Worm (Caenorhabditis elegans) whole organism, mixed stage, embryonic: ENCODE data around the gene ZC190.8.

Experiments used
- M03D4.4 ChIP-seq: sonication (generic microtip); optimal IDR thresholded peaks from 2 replicates; lab custom pipeline; 2017; ENCODE audit warnings: mild to moderate bottlenecking, missing genetic modification characterization, missing compliant biosample characterization
- bed-3 ChIP-seq: fragments of 200-800 bp; sonication (Bioruptor generic); optimal IDR thresholded peaks from 3 replicates; lab custom pipeline; 2018; ENCODE audit warnings: mild to moderate bottlenecking, missing genetic modification characterization, moderate library complexity, missing compliant biosample characterization
- blmp-1 ChIP-seq: fragments of 150-350 bp; optimal IDR thresholded peaks from 2 replicates; lab custom pipeline; 2014; ENCODE audit warnings: missing biosample characterization, missing genetic modification characterization
- ceh-39 ChIP-seq: fragments of 150-350 bp; optimal IDR thresholded peaks from 2 replicates; lab custom pipeline; 2014; ENCODE audit warnings: missing biosample characterization, missing genetic modification characterization
- ceh-43 ChIP-seq: fragments of 200-800 bp; sonication (Bioruptor generic); optimal IDR thresholded peaks from 2 replicates; lab custom pipeline; 2018; ENCODE audit warnings: mild to moderate bottlenecking, missing genetic modification characterization, moderate library complexity, missing compliant biosample characterization
- ceh-83 ChIP-seq: fragments of 200-800 bp; sonication (Bioruptor generic); optimal IDR thresholded peaks from 2 replicates; lab custom pipeline; 2018; ENCODE audit warnings: mild to moderate bottlenecking, missing genetic modification characterization, missing compliant biosample characterization
- ces-1 ChIP-seq: fragments of 150-350 bp; optimal IDR thresholded peaks from 2 replicates; lab custom pipeline; 2014; ENCODE audit warnings: missing biosample characterization, missing genetic modification reagents, missing genetic modification characterization
- cnd-1 ChIP-seq: fragments of 200-800 bp; sonication (Bioruptor generic); optimal IDR thresholded peaks from 2 replicates; lab custom pipeline; 2018; ENCODE audit warnings: mild to moderate bottlenecking, missing genetic modification characterization, missing compliant biosample characterization
- drap-1 ChIP-seq: fragments of 200-800 bp; sonication (Bioruptor generic); optimal IDR thresholded peaks from 3 replicates; lab custom pipeline; 2018; ENCODE audit warnings: mild to moderate bottlenecking, missing genetic modification characterization, missing compliant biosample characterization
- elt-1 ChIP-seq: sonication (generic microtip); optimal IDR thresholded peaks from 2 replicates; lab custom pipeline; 2017; ENCODE audit warnings: missing genetic modification characterization, mild to moderate bottlenecking, missing compliant biosample characterization, antibody characterized with exemption, moderate library complexity, borderline replicate concordance; ENCODE audit not compliant: insufficient read depth
- elt-3 ChIP-seq: fragments of 150-350 bp; optimal IDR thresholded peaks from 2 replicates; lab custom pipeline; 2014; ENCODE audit warnings: missing biosample characterization, missing genetic modification characterization
- flh-1 ChIP-seq: fragments of 200-800 bp; sonication (Bioruptor generic); optimal IDR thresholded peaks from 2 replicates; lab custom pipeline; 2018; ENCODE audit warnings: mild to moderate bottlenecking, missing genetic modification characterization, moderate library complexity, missing compliant biosample characterization
- ham-2 ChIP-seq: fragments of 200-800 bp; sonication (Bioruptor generic); optimal IDR thresholded peaks from 2 replicates; lab custom pipeline; 2018; ENCODE audit warnings: mild to moderate bottlenecking, missing genetic modification characterization, missing compliant biosample characterization
- hlh-1 ChIP-seq: fragments of 150-350 bp; optimal IDR thresholded peaks from 2 replicates; lab custom pipeline; 2014; ENCODE audit warnings: missing biosample characterization, missing genetic modification reagents, missing genetic modification characterization
- lin-13 ChIP-seq: fragments of 150-350 bp; optimal IDR thresholded peaks from 2 replicates; lab custom pipeline; 2014; ENCODE audit warnings: missing biosample characterization, missing genetic modification characterization
- lin-32 ChIP-seq: fragments of 200-800 bp; sonication (Bioruptor generic); optimal IDR thresholded peaks from 2 replicates; lab custom pipeline; 2018; ENCODE audit warnings: mild to moderate bottlenecking, missing genetic modification characterization, missing compliant biosample characterization
- lsy-2 ChIP-seq: fragments of 150-350 bp; optimal IDR thresholded peaks from 2 replicates; lab custom pipeline; 2014; ENCODE audit warnings: missing biosample characterization, missing genetic modification characterization
- mab-5 ChIP-seq: fragments of 150-350 bp; optimal IDR thresholded peaks from 2 replicates; lab custom pipeline; 2014; ENCODE audit warnings: missing biosample characterization, missing genetic modification characterization
- mep-1 ChIP-seq: fragments of 150-350 bp; optimal IDR thresholded peaks from 2 replicates; lab custom pipeline; 2017; ENCODE audit warnings: missing biosample characterization, missing genetic modification reagents, missing genetic modification characterization, inconsistent platforms
- mls-2 ChIP-seq: sonication (generic microtip); optimal IDR thresholded peaks from 2 replicates; lab custom pipeline; 2016; ENCODE audit warnings: mild to moderate bottlenecking, missing genetic modification characterization, moderate library complexity, missing compliant biosample characterization
- nhr-12 ChIP-seq: fragments of 150-350 bp; optimal IDR thresholded peaks from 2 replicates; lab custom pipeline; 2014; ENCODE audit warnings: missing biosample characterization, missing genetic modification characterization
- nhr-2 ChIP-seq: fragments of 150-350 bp; optimal IDR thresholded peaks from 2 replicates; lab custom pipeline; 2014; ENCODE audit warnings: missing biosample characterization, missing genetic modification characterization
- nhr-237 ChIP-seq: fragments of 150-350 bp; optimal IDR thresholded peaks from 2 replicates; lab custom pipeline; 2014; ENCODE audit warnings: missing biosample characterization, missing genetic modification characterization
- nhr-28 ChIP-seq: fragments of 150-350 bp; optimal IDR thresholded peaks from 2 replicates; lab custom pipeline; 2014; ENCODE audit warnings: missing biosample characterization, missing genetic modification characterization
- nhr-76 ChIP-seq: sonication (generic microtip); optimal IDR thresholded peaks from 2 replicates; lab custom pipeline; 2017; ENCODE audit warnings: missing biosample characterization, missing genetic modification characterization
- sem-2 ChIP-seq: fragments of 200-800 bp; sonication (Bioruptor generic); optimal IDR thresholded peaks from 2 replicates; lab custom pipeline; 2018; ENCODE audit warnings: mild to moderate bottlenecking, missing genetic modification characterization, missing compliant biosample characterization
- snpc-4 ChIP-seq: fragments of 150-350 bp; optimal IDR thresholded peaks from 2 replicates; lab custom pipeline; 2014; ENCODE audit warnings: missing biosample characterization, missing genetic modification characterization
- sptf-1 ChIP-seq: sonication (generic microtip); optimal IDR thresholded peaks from 2 replicates; lab custom pipeline; 2017; ENCODE audit warnings: mild to moderate bottlenecking, missing genetic modification characterization, moderate library complexity, missing compliant biosample characterization
- tbx-8 ChIP-seq: fragments of 200-800 bp; sonication (Bioruptor generic); optimal IDR thresholded peaks from 2 replicates; lab custom pipeline; 2018; ENCODE audit warnings: mild to moderate bottlenecking, missing genetic modification characterization, moderate library complexity, missing compliant biosample characterization
- unc-120 ChIP-seq: sonication (generic microtip); optimal IDR thresholded peaks from 2 replicates; lab custom pipeline; 2017; ENCODE audit warnings: missing genetic modification characterization, missing compliant biosample characterization; ENCODE audit not compliant: poor library complexity, severe bottlenecking
- unc-39 ChIP-seq: fragments of 150-350 bp; optimal IDR thresholded peaks from 2 replicates; lab custom pipeline; 2014; ENCODE audit warnings: missing biosample characterization, missing genetic modification characterization
- unc-62 ChIP-seq: fragments of 150-350 bp; optimal IDR thresholded peaks from 2 replicates; lab custom pipeline; 2014; ENCODE audit warnings: missing biosample characterization, missing genetic modification reagents, missing genetic modification characterization
- zip-8 ChIP-seq: fragments of 150-350 bp; optimal IDR thresholded peaks from 2 replicates; lab custom pipeline; 2014; ENCODE audit warnings: missing biosample characterization, missing genetic modification characterization
- ztf-11 ChIP-seq: fragments of 150-350 bp; optimal IDR thresholded peaks from 2 replicates; lab custom pipeline; 2014; ENCODE audit warnings: missing biosample characterization, missing genetic modification characterization

ZC190.8 gene

DNA sequence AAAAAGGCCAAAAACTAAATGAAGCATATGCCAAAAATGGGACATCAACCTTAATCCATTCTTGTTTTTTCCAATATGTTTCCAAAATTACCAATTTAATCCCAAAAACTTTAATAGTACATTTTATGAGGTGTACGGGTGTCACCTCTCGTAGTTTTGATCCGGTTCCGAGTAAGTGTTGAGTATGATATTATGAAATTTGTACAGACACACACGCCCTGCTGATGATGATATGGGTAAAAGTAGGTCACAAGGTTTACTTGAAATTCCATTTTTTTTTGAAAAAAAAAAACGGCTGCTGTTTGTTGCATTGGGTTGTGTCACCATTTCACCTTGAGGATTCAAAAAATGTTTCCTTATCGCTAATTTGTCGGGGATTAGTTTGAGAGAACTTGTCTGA is 29.7 kb downstream of the ZC190.8 start:
- TF ChIP-seq mab-5 (tag; lab: Kevin White, UChicago), result no peak
- no peak for TF ChIP-seq nhr-28 (tag; lab: Kevin White, UChicago)
- TF ChIP-seq hlh-1 (tag; lab: Kevin White, UChicago), result no peak
- no peak for TF ChIP-seq lsy-2
- TF ChIP-seq lin-13 (tag; lab: Kevin White, UChicago), result no peak
- no peak for TF ChIP-seq zip-8 (tag; lab: Kevin White, UChicago)
- TF ChIP-seq elt-3 (tag; lab: Kevin White, UChicago), result no peak
- no peak for TF ChIP-seq ztf-11
- TF ChIP-seq sptf-1 (tag; lab: Kevin White, UChicago), result no peak
- no peak for TF ChIP-seq nhr-2 (tag; lab: Kevin White, UChicago)
- no peak for TF ChIP-seq ces-1 (GFP tag; lab: Kevin White, UChicago)

DNA sequence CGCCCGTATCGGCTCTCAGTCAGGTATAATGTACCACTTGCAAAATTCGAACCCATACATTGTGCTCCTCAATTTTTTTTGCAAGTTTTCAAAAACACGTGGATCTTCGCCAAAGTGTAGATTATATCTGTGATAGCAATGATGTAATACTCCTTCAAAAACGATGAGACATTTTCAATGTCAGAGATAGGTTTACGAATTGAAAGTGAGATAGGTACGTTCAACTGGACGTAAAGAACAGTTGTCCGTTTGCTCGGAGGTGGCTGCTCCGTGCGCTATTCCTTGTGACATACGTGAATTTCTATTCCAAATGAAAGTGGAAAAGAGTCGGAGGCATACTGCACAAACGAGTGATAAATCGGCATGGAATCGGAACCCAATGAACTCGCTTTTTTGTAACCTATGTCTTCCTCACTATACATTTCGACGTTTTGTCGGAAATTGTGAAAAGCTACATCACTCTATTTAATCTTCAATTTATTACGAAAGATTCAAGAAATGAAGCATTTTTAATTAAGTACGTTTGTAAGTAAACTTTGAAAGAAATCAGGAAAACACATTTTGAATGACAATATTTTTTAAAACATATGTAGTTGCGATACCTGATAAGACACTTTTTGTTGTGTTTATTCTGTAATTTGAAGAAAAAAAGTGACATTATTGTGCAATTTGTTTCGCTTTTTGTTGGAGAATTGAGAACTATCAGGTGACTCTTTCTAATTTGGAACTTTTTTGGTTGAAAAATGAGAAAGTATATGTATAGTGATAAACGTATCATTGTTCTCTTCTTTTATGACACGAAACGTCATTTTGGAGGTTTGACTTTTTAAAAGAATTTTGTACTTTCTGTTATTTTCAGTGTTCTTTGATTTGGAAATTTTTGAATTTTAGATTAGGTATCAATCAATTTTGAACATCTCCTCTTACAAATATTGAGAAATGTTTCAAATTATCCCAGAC is 32.9 kb downstream of the ZC190.8 start:
- TF ChIP-seq M03D4.4 (tag; lab: Kevin White, UChicago), result no peak
- TF ChIP-seq snpc-4 (tag; lab: Kevin White, UChicago), result no peak
- peak; percentile 62 for TF ChIP-seq unc-62 (GFP tag; lab: Kevin White, UChicago)
- TF ChIP-seq ceh-83, result no peak
- TF ChIP-seq tbx-8 (GFP tag; lab: Kevin White, UChicago), result no peak
- TF ChIP-seq flh-1 (GFP tag; lab: Kevin White, UChicago), result no peak
- TF ChIP-seq hlh-1 (tag; lab: Kevin White, UChicago), result peak; percentile 85
- no peak for TF ChIP-seq ztf-11
- no peak for TF ChIP-seq unc-39 (tag; lab: Kevin White, UChicago)
- TF ChIP-seq lin-13 (tag; lab: Kevin White, UChicago), result no peak
- no peak for TF ChIP-seq mls-2 (tag; lab: Kevin White, UChicago)
- no peak for TF ChIP-seq nhr-28 (tag; lab: Kevin White, UChicago)
- no peak for TF ChIP-seq cnd-1
- no peak for TF ChIP-seq mep-1 (tag; lab: Kevin White, UChicago)
- TF ChIP-seq sptf-1 (tag; lab: Kevin White, UChicago), result no peak
- TF ChIP-seq ceh-39 (tag; lab: Kevin White, UChicago), result no peak
- no peak for TF ChIP-seq nhr-76
- no peak for TF ChIP-seq ham-2
- TF ChIP-seq unc-120 (tag; lab: Kevin White, UChicago), result peak; percentile 15
- no peak for TF ChIP-seq nhr-2 (tag; lab: Kevin White, UChicago)
- TF ChIP-seq nhr-12, result no peak
- no peak for TF ChIP-seq ceh-43 (GFP tag; lab: Kevin White, UChicago)
- no peak for TF ChIP-seq blmp-1 (tag; lab: Kevin White, UChicago)
- no peak for TF ChIP-seq elt-3 (tag; lab: Kevin White, UChicago)
- no peak for TF ChIP-seq lsy-2
- no peak for TF ChIP-seq sem-2 (GFP tag; lab: Kevin White, UChicago)
- TF ChIP-seq, all 35 proteins: peak for 3

DNA sequence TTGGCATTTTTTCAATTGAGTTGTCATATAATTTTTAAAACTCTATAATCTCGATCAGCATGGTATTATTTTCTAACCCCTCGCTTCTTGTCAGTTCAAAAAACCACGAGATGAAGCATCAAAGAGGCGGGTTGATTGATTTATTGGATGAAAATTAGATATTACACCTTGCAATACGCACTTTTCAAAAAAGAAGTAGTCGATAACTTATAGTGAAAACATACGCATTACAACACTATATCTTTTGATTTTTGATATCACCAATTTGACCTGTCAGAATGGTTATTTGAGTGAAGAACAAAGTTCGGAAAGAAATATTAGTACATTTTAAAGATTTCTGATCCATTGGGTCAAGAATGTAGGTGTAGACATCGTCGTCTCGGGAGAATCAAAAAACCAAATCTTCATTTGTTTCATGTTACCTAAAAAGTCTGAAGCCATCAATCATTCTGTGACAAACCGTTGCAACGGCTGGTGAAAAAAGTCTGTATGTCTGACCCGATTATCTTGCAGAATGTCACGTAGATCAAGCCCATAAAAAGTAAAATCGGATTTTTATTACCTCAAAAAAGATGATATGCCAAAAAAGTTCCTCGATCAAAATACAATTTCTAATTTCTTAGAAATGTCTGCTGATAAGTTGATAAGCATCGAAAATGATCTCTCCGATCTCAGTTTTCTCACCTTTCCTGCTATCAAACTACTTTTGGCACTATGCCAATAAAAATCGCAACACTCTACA is 34.4 kb downstream of the ZC190.8 start:
- TF ChIP-seq bed-3 (GFP tag; lab: Kevin White, UChicago) (no peak), nhr-12 (no peak), unc-62 (GFP tag; lab: Kevin White, UChicago) (peak; percentile 41)

DNA sequence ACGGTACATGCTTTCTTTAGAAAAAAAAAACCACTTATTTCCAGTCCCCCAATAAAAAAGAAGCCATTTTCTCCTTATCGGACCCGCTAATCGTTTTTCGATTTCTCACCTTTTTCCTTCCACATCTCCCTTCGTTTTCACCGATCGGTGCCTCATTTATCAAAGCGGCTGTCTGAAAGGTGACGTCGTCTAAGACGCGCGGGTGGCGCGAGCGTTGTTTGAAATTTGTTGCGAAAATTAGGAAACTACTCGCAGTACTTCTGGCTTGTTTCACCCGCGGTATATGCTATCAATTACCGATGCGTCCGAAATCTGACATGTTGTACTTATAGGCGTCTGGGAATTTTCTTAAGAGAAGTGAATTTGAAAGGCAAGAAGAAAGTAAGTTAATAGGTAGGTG is 35.4 kb downstream of the ZC190.8 start:
- no peak for TF ChIP-seq mab-5 (tag; lab: Kevin White, UChicago)
- TF ChIP-seq zip-8 (tag; lab: Kevin White, UChicago), result no peak
- no peak for TF ChIP-seq elt-1 (tag; lab: Kevin White, UChicago)
- no peak for TF ChIP-seq drap-1 (GFP tag; lab: Kevin White, UChicago)
- TF ChIP-seq ztf-11, result no peak
- TF ChIP-seq bed-3 (GFP tag; lab: Kevin White, UChicago), result no peak
- TF ChIP-seq cnd-1, result no peak
- no peak for TF ChIP-seq sem-2 (GFP tag; lab: Kevin White, UChicago)
- no peak for TF ChIP-seq lin-32 (GFP tag; lab: Kevin White, UChicago)
- TF ChIP-seq nhr-237, result no peak
- no peak for TF ChIP-seq snpc-4 (tag; lab: Kevin White, UChicago)
- no peak for TF ChIP-seq nhr-2 (tag; lab: Kevin White, UChicago)
- no peak for TF ChIP-seq flh-1 (GFP tag; lab: Kevin White, UChicago)
- no peak for TF ChIP-seq tbx-8 (GFP tag; lab: Kevin White, UChicago)
- no peak for TF ChIP-seq M03D4.4 (tag; lab: Kevin White, UChicago)
- TF ChIP-seq ham-2, result no peak
- no peak for TF ChIP-seq nhr-76
- no peak for TF ChIP-seq ceh-83
